Worm (Caenorhabditis elegans) whole organism, mixed stage, embryonic: Measurements from ENCODE around the gene spp-12.

ENCODE experiments used
- nhr-12 ChIP-seq: fragments of 150-350 bp; optimal IDR thresholded peaks from 2 replicates; lab custom pipeline; 2014; ENCODE audit warnings: missing biosample characterization, missing genetic modification characterization
- unc-39 ChIP-seq: fragments of 150-350 bp; optimal IDR thresholded peaks from 2 replicates; lab custom pipeline; 2014; ENCODE audit warnings: missing biosample characterization, missing genetic modification characterization

ce11 chrV:13878226-13878625 lies 11.4 kb upstream of the spp-12 start:
- TF ChIP-seq nhr-12 (tag; lab: Kevin White, UChicago) (no peak), unc-39 (no peak)
